Fruit fly (Drosophila melanogaster) whole organism, adult: ENCODE measurements around the gene zf30C.

Experiments
- CG33017 ChIP-seq: fragments of 200-800 bp; sonication (Bioruptor generic); optimal IDR thresholded peaks from 2 replicates; lab custom pipeline; 2018; ENCODE audit warnings: missing biosample characterization, mild to moderate bottlenecking, missing genetic modification characterization, moderate library complexity
- Crg-1 ChIP-seq: fragments of 200-800 bp; sonication (Bioruptor generic); optimal IDR thresholded peaks from 2 replicates; lab custom pipeline; 2016; ENCODE audit warnings: missing biosample characterization, missing genetic modification characterization
- Hr96 ChIP-seq: fragments of 200-800 bp; sonication (Bioruptor generic); optimal IDR thresholded peaks from 2 replicates; lab custom pipeline; 2016; ENCODE audit warnings: missing biosample characterization, missing genetic modification characterization
- bab1 ChIP-seq: fragments of 200-800 bp; sonication (Bioruptor generic); optimal IDR thresholded peaks from 3 replicates; lab custom pipeline; 2019; ENCODE audit warnings: missing biosample characterization, mild to moderate bottlenecking, missing genetic modification characterization, moderate library complexity
- cic ChIP-seq: fragments of 200-800 bp; sonication (Bioruptor generic); optimal IDR thresholded peaks from 2 replicates; lab custom pipeline; 2017; ENCODE audit warnings: missing biosample characterization, mild to moderate bottlenecking, missing genetic modification characterization, moderate library complexity
- cnc ChIP-seq, 2 experiments: fragments of >200 bp; optimal IDR thresholded peaks; 2 replicates each; lab custom pipeline; 2017
- tj ChIP-seq: fragments of 200-800 bp; sonication (Bioruptor generic); optimal IDR thresholded peaks from 3 replicates; lab custom pipeline; 2017; ENCODE audit warnings: missing biosample characterization, mild to moderate bottlenecking, missing genetic modification characterization, moderate library complexity

- no peak for TF ChIP-seq Crg-1
- TF ChIP-seq CG33017 (tag; lab: Kevin White, UChicago), result peak; percentile 15
- TF ChIP-seq tj (GFP tag; lab: Kevin White, UChicago), result no peak
- no peak for TF ChIP-seq cic
- TF ChIP-seq cnc (optimal IDR thresholded peaks at IDR 0.05; lab: Kevin White, UChicago), result no peak
- no peak for TF ChIP-seq bab1 (GFP tag; lab: Kevin White, UChicago)
- no peak for TF ChIP-seq Hr96
Observed at dm6 chr2L:9737803-9738202, 20.3 kb upstream of the zf30C start.
